Fruit fly (Drosophila melanogaster): Measurements from ENCODE around the gene aspr.

The aspr gene

DNA sequence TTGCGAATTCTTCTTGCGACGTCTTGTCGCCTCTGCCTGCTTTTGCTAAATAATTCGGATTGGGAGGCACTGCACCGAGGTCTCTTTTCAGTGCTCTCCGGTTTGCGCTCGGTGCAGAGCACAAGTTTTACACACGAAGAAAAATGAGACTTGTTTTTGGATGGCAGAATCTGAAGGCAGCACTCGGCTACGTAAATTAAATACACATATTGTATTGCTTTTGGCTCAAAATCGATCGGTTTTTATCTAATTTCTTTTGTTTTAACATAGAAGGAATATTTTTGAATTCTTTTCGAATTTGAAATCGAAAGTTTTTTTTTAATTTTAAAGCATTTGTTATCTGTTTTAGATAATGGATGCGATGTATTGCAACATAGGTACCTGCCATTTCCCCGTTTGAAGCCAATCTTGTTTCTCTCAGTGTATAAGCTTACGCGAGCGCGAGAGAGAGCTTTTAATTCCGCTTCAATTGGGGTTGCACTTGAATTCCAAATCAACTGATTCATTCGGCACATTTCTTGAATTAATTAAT lies 25.6 kb downstream of the aspr start, which contains the start of gene AnxB10 (continued):
- peak; percentile 76 for TF ChIP-seq Fer1 (GFP tag; optimal IDR thresholded peaks at IDR 0.05)
- TF ChIP-seq ssp (GFP tag; IDR thresholded peaks at IDR 0.05): peak; percentile 53
- TF ChIP-seq CG10543 (GFP tag; optimal IDR thresholded peaks at IDR 0.05): no peak
- peak; percentile 54 for TF ChIP-seq caup (GFP tag; optimal IDR thresholded peaks at IDR 0.05; ENCODE audit: severe bottlenecking)
- TF ChIP-seq Atf-2 (GFP tag; optimal IDR thresholded peaks at IDR 0.05): peak; percentile 5
- TF ChIP-seq pb (GFP tag; optimal IDR thresholded peaks at IDR 0.05): peak; percentile 33
- no peak for TF ChIP-seq CG7271 (tag; optimal IDR thresholded peaks at IDR 0.05)
- no peak for TF ChIP-seq CG17612 (GFP tag; IDR thresholded peaks at IDR 0.05)
- peak; percentile 26 for TF ChIP-seq Dek (tag; optimal IDR thresholded peaks at IDR 0.05)
- TF ChIP-seq CG13624 (GFP tag; optimal IDR thresholded peaks at IDR 0.05): peak; percentile 26
- peak; percentile 56; the same call in 1 of the 3 replicates for TF ChIP-seq Dbx (GFP tag; IDR thresholded peaks at IDR 0.05)
- no peak for TF ChIP-seq otp (GFP tag; IDR thresholded peaks at IDR 0.05)
- TF ChIP-seq h (optimal IDR thresholded peaks at IDR 0.05): no peak
- TF ChIP-seq MTF-1 (GFP tag; optimal IDR thresholded peaks at IDR 0.05; ENCODE audit: borderline replicate concordance): no peak
- peak; percentile 54 for TF ChIP-seq Max (GFP tag; optimal IDR thresholded peaks at IDR 0.05)
- TF ChIP-seq tin (GFP tag; optimal IDR thresholded peaks at IDR 0.05): peak; percentile 54
- peak; percentile 68 for TF ChIP-seq tgo (GFP tag; IDR thresholded peaks at IDR 0.05)
- TF ChIP-seq corto (GFP tag; optimal IDR thresholded peaks at IDR 0.05): peak; percentile 58
- no peak for TF ChIP-seq Dfd (GFP tag; optimal IDR thresholded peaks at IDR 0.05)
- TF ChIP-seq CG10979 (tag; optimal IDR thresholded peaks at IDR 0.05): peak; percentile 61
- peak; percentile 62 for TF ChIP-seq Hsf (GFP tag; optimal IDR thresholded peaks at IDR 0.05)
- TF ChIP-seq MESR4 (GFP tag; optimal IDR thresholded peaks at IDR 0.05): no peak
- TF ChIP-seq unpg (GFP tag; optimal IDR thresholded peaks at IDR 0.05): peak; percentile 29
- peak; percentile 40; the same call in 2 of the 3 replicates for TF ChIP-seq jigr1 (GFP tag; IDR thresholded peaks at IDR 0.05)
- peak; percentile 23 for TF ChIP-seq CG6683 (GFP tag; optimal IDR thresholded peaks at IDR 0.05)
- peak; percentile 64 for TF ChIP-seq CG31441 (GFP tag; IDR thresholded peaks at IDR 0.05)
- peak; percentile 5 for TF ChIP-seq salm (tag; optimal IDR thresholded peaks at IDR 0.05)
- TF ChIP-seq CG13287 (GFP tag; IDR thresholded peaks at IDR 0.05; ENCODE audit: partially characterized antibody): no peak
- TF ChIP-seq Trl (optimal IDR thresholded peaks at IDR 0.05): no peak
- TF ChIP-seq Trl (GFP tag; optimal IDR thresholded peaks at IDR 0.05): peak; percentile 36
- peak; percentile 12; the same call in 1 of the 2 replicates for TF ChIP-seq CG10366 (GFP tag; IDR thresholded peaks at IDR 0.05)
- TF ChIP-seq C15 (GFP tag; IDR thresholded peaks at IDR 0.05): no peak
- peak; percentile 58 for TF ChIP-seq slp2 (GFP tag; optimal IDR thresholded peaks at IDR 0.05)
- peak; percentile 86 for TF ChIP-seq nom (GFP tag; optimal IDR thresholded peaks at IDR 0.05)
- no peak; the same call in 2 of the 3 replicates for TF ChIP-seq B-H1 (GFP tag; IDR thresholded peaks at IDR 0.05)
- no peak for TF ChIP-seq zen (tag; optimal IDR thresholded peaks at IDR 0.05)
- TF ChIP-seq chif (GFP tag; optimal IDR thresholded peaks at IDR 0.05): peak; percentile 44 to 57
- TF ChIP-seq Sin3A (optimal IDR thresholded peaks at IDR 0.05): no peak
- peak; percentile 86 for TF ChIP-seq CG11504 (tag; optimal IDR thresholded peaks at IDR 0.05)
- TF ChIP-seq nerfin-1 (tag; optimal IDR thresholded peaks at IDR 0.05): peak; percentile 41
- no peak for TF ChIP-seq CG12236 (GFP tag; optimal IDR thresholded peaks at IDR 0.05)
- TF ChIP-seq Side (GFP tag; optimal IDR thresholded peaks at IDR 0.05): peak; percentile 21
- TF ChIP-seq gfzf (GFP tag; optimal IDR thresholded peaks at IDR 0.05): no peak
- peak; percentile 52 for TF ChIP-seq CG18476 (GFP tag; optimal IDR thresholded peaks at IDR 0.05)
- TF ChIP-seq NfI (GFP tag; optimal IDR thresholded peaks at IDR 0.05): peak; percentile 37
- TF ChIP-seq prd (optimal IDR thresholded peaks at IDR 0.05): no peak
- peak; percentile 44; the same call in 2 of the 3 replicates for TF ChIP-seq prd (GFP tag; IDR thresholded peaks at IDR 0.05)
- peak; percentile 60 for TF ChIP-seq CG6854 (GFP tag; optimal IDR thresholded peaks at IDR 0.05)
- TF ChIP-seq CG4820 (GFP tag; optimal IDR thresholded peaks at IDR 0.05): peak; percentile 64
- TF ChIP-seq Asciz (GFP tag; optimal IDR thresholded peaks at IDR 0.05): peak; percentile 63
- TF ChIP-seq Dad (GFP tag; optimal IDR thresholded peaks at IDR 0.05): peak; percentile 12

All from whole organism, embryonic.